Worm (Caenorhabditis elegans): ENCODE results near the gene cdk-5.
"Not testable (repeated sequence)": the region's sequence is repeated elsewhere in the genome, so short reads cannot be mapped to it uniquely, and the experiment has no call there.

cdk-5 gene

ce11 chrIII:13505718-13506117 lies 39.6 kb upstream of the cdk-5 start, which contains the start of gene T28A8.3:
T28A8.3 (plus strand) TSS chrIII:13506018.
- TF ChIP-seq skn-1 (tag; optimal IDR thresholded peaks at IDR 0.05) = no peak
- no peak for TF ChIP-seq pag-3 (tag; optimal IDR thresholded peaks at IDR 0.05; ENCODE audit: borderline replicate concordance, insufficient read depth)
- no peak for TF ChIP-seq efl-3 (GFP tag; optimal IDR thresholded peaks at IDR 0.05)
- no peak for TF ChIP-seq nhr-237 (tag; optimal IDR thresholded peaks at IDR 0.05)
- TF ChIP-seq jun-1 (tag; optimal IDR thresholded peaks at IDR 0.05) = no peak
- no peak for TF ChIP-seq unc-98 (GFP tag; IDR thresholded peaks at IDR 0.05)

- TF ChIP-seq vab-15 (tag; optimal IDR thresholded peaks at IDR 0.05) = no peak
- no peak for TF ChIP-seq unc-130 (tag; optimal IDR thresholded peaks at IDR 0.05)
- TF ChIP-seq dsc-1 (tag; optimal IDR thresholded peaks at IDR 0.05) = no peak
- TF ChIP-seq nhr-11 (tag; optimal IDR thresholded peaks at IDR 0.05) = no peak
- TF ChIP-seq nhr-90 (tag; optimal IDR thresholded peaks at IDR 0.05; ENCODE audit: poor library complexity) = no peak
- no peak for TF ChIP-seq pag-3 (tag; optimal IDR thresholded peaks at IDR 0.05; ENCODE audit: borderline replicate concordance, insufficient read depth)
- no peak for TF ChIP-seq blmp-1 (tag; optimal IDR thresholded peaks at IDR 0.05)
- no peak for TF ChIP-seq irx-1 (tag; optimal IDR thresholded peaks at IDR 0.05)
- TF ChIP-seq dpl-1 (GFP tag; optimal IDR thresholded peaks at IDR 0.05) = no peak
Measured at ce11 chrIII:13503379-13503778, 37.2 kb upstream of the cdk-5 start, which contains the start of gene T28A8.4. T28A8.4 (plus strand) TSS chrIII:13503679.

- TF ChIP-seq mef-2 (tag; optimal IDR thresholded peaks at IDR 0.05) = no peak
Measured at ce11 chrIII:13502513-13502912, 36.4 kb upstream of the cdk-5 start, which contains the start of gene T28A8.8. T28A8.8 (plus strand) TSS chrIII:13502813.

- no peak for TF ChIP-seq efl-1 (optimal IDR thresholded peaks at IDR 0.05)
- peak in 1 of 2 experiments; percentile 84 for TF ChIP-seq efl-1 (GFP tag; optimal IDR thresholded peaks at IDR 0.05 in 1 of 2)
- TF ChIP-seq blmp-1 (tag; optimal IDR thresholded peaks at IDR 0.05) = no peak
Measured at ce11 chrIII:13501599-13501998, 35.5 kb upstream of the cdk-5 start, which contains the start of gene T28A8.5. T28A8.5 (plus strand) TSS chrIII:13501630.

DNA sequence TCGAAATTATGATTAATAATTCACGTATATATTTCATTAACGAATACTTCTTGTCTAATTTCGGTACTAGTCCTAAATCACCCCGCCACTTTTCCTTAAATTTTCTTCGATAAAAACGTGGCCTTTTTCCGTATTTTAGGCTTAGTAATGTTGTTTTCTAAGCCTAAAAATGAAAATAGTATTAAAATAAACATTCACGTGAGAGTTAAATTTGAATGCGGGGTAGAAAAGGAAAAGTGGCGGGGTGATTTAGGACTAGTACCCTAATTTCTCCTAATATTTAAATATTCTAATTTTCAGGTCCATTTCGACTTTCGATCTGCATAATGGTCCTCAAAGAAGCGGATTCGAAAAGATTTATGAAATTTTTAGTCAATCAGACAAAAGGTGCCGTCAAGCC lies 32.8 kb upstream of the cdk-5 start, which contains the start of gene T28A8.6:
T28A8.6 (plus strand) TSS at position 301 of the 400 bp plus-strand sequence.
- TF ChIP-seq efl-3 (GFP tag; optimal IDR thresholded peaks at IDR 0.05); egl-27 (tag; optimal IDR thresholded peaks at IDR 0.05); ztf-11 (tag; optimal IDR thresholded peaks at IDR 0.05): not testable (repeated sequence)

DNA sequence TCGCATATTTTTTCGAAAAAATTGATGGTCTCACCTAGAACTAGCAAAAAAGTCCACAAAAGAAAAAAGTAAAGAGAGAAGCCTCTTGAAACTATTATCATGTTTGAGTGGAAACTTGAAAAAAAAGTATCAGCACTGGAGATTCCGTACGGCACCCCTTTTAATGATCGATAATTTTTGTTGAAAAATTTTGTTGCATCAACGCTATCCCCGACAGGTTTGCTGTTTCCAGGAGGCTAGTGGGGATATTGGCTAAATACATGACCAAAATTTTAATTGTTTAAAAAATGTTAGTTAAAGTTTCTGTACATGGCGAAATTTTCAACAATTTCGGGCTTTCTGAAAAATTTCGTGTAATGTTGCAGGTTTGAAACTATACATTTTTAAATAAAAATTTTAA lies 29.4 kb upstream of the cdk-5 start, which contains the start of gene T28A8.2:
T28A8.2 (minus strand) TSS at position 101 of the 400 bp plus-strand sequence.
- TF ChIP-seq fos-1 (tag; optimal IDR thresholded peaks at IDR 0.05) (no peak), F16B12.6 (tag; optimal IDR thresholded peaks at IDR 0.05) (no peak), lin-13 (GFP tag; optimal IDR thresholded peaks at IDR 0.05) (no peak), nhr-20 (tag; optimal IDR thresholded peaks at IDR 0.05) (no peak), nhr-237 (tag; optimal IDR thresholded peaks at IDR 0.05) (no peak), ceh-90 (tag; optimal IDR thresholded peaks at IDR 0.05) (no peak), ztf-4 (tag; optimal IDR thresholded peaks at IDR 0.05) (no peak)

DNA sequence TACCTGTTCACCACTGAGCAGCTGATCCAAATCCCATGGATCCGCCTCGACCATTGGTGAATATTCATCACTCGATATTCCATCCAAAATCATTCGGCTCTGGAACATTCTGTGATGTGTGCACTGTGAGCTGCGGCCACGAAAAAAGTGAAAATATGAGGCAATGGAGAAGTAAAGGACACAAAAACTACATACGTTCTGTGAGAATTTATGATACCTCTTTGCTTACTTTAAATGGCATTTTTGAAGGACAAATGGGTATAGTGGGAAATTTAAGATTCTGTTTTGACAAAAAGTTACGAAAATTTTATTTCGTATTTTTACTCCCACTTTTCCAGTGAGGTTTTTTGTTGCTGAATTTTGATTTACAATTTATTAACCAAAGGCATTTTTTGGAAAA lies 26.2 kb upstream of the cdk-5 start, which contains the start of gene twk-40:
twk-40 (minus strand) TSS at position 101 of the 400 bp plus-strand sequence.
- TF ChIP-seq blmp-1 (tag; optimal IDR thresholded peaks at IDR 0.05) (no peak), ceh-90 (tag; optimal IDR thresholded peaks at IDR 0.05) (no peak), egl-13 (tag; optimal IDR thresholded peaks at IDR 0.05) (no peak), tbx-2 (tag; optimal IDR thresholded peaks at IDR 0.05) (no peak), swsn-7 (tag; optimal IDR thresholded peaks at IDR 0.05) (no peak), egl-27 (tag; optimal IDR thresholded peaks at IDR 0.05) (no peak)
